Worm (Caenorhabditis elegans) whole organism, L1 larva: ENCODE results near the gene ZK809.5.

ENCODE experiments used
- F16B12.6 ChIP-seq: fragments of 150-350 bp; optimal IDR thresholded peaks from 2 replicates; lab custom pipeline; 2014; ENCODE audit warnings: missing biosample characterization, missing genetic modification characterization
- ceh-63 ChIP-seq: fragments of 200-800 bp; sonication (Bioruptor generic); optimal IDR thresholded peaks from 2 replicates; lab custom pipeline; 2018; ENCODE audit warnings: mild to moderate bottlenecking, missing genetic modification characterization, missing compliant biosample characterization
- ceh-88 ChIP-seq: fragments of 200-800 bp; sonication (Bioruptor generic); IDR thresholded peaks from 2 replicates; pipeline ENCODE4 v1.3.6; 2022; ENCODE audit warnings: missing genetic modification characterization, missing compliant biosample characterization
- dsc-1 ChIP-seq: sonication (generic microtip); optimal IDR thresholded peaks from 2 replicates; lab custom pipeline; 2016; ENCODE audit warnings: mild to moderate bottlenecking, missing genetic modification characterization, missing compliant biosample characterization
- efl-1 ChIP-seq, 4 experiments: fragments of 150-350 bp; optimal IDR thresholded peaks in 3 of 4; peaks in 1 of 4; 1 replicate in 1 of 4; 2 replicates in 3 of 4; lab custom pipeline; 2014; ENCODE audit warnings: missing biosample characterization in 2 of 4, missing genetic modification characterization in 2 of 4, missing genetic modification reagents in 2 of 4
- egl-13 ChIP-seq: sonication (generic microtip); optimal IDR thresholded peaks from 2 replicates; lab custom pipeline; 2016; ENCODE audit warnings: missing genotype, missing genetic modification reagents, missing genetic modification characterization, missing compliant biosample characterization
- elt-2 ChIP-seq: sonication (generic microtip); optimal IDR thresholded peaks from 2 replicates; lab custom pipeline; 2016; ENCODE audit warnings: missing genetic modification characterization, mild to moderate bottlenecking, inconsistent platforms, missing compliant biosample characterization, missing genetic modification reagents
- elt-3 ChIP-seq, 6 experiments: fragments of 150-350 bp in 1 of 6; sonication (generic microtip); optimal IDR thresholded peaks; 2 replicates each; lab custom pipeline; 2017 to 2018; ENCODE audit warnings: missing biosample characterization in 6 of 6, missing genetic modification characterization in 6 of 6, inconsistent platforms in 1 of 6
- ets-5 ChIP-seq: fragments of 200-800 bp; sonication (Bioruptor generic); IDR thresholded peaks from 2 replicates; pipeline ENCODE4 v1.3.6; 2022; ENCODE audit warnings: missing genetic modification characterization, missing compliant biosample characterization
- fkh-4 ChIP-seq: sonication (generic microtip); optimal IDR thresholded peaks from 2 replicates; lab custom pipeline; 2016; ENCODE audit warnings: missing compliant biosample characterization, missing genetic modification characterization, borderline replicate concordance
- fkh-8 ChIP-seq: sonication (generic microtip); optimal IDR thresholded peaks from 2 replicates; lab custom pipeline; 2016; ENCODE audit warnings: mild to moderate bottlenecking, missing genetic modification characterization, missing compliant biosample characterization
- grh-1 ChIP-seq: fragments of 200-800 bp; sonication (Bioruptor generic); IDR thresholded peaks from 2 replicates; pipeline ENCODE4 v1.3.6; 2022; ENCODE audit warnings: missing genetic modification reagents, missing genetic modification characterization, missing compliant biosample characterization
- hlh-17 ChIP-seq: fragments of 200-800 bp; sonication (Bioruptor generic); optimal IDR thresholded peaks from 2 replicates; lab custom pipeline; 2018; ENCODE audit warnings: missing genetic modification characterization, mild to moderate bottlenecking, missing compliant biosample characterization, moderate library complexity, borderline replicate concordance
- irx-1 ChIP-seq: sonication (generic microtip); optimal IDR thresholded peaks from 2 replicates; lab custom pipeline; 2016; ENCODE audit warnings: missing genetic modification characterization, missing compliant biosample characterization
- jun-1 ChIP-seq: fragments of 150-350 bp; optimal IDR thresholded peaks from 2 replicates; lab custom pipeline; 2014; ENCODE audit warnings: missing biosample characterization, missing genetic modification reagents, missing genetic modification characterization
- lin-35 ChIP-seq, 2 experiments: fragments of 150-350 bp; optimal IDR thresholded peaks; 2 replicates each; lab custom pipeline; 2014; ENCODE audit warnings: missing biosample characterization in 2 of 2, missing genetic modification characterization in 2 of 2, missing genetic modification reagents in 2 of 2
- lin-39 ChIP-seq: fragments of 150-350 bp; optimal IDR thresholded peaks from 2 replicates; lab custom pipeline; 2014; ENCODE audit warnings: missing biosample characterization, missing genetic modification reagents, missing genetic modification characterization
- lir-3 ChIP-seq: sonication (generic microtip); optimal IDR thresholded peaks from 2 replicates; lab custom pipeline; 2016; ENCODE audit warnings: mild to moderate bottlenecking, missing genetic modification characterization, moderate library complexity, missing compliant biosample characterization; ENCODE audit not compliant: poor library complexity
- mdl-1 ChIP-seq, 2 experiments: fragments of 150-350 bp; optimal IDR thresholded peaks; 2 replicates each; lab custom pipeline; 2014 to 2017; ENCODE audit warnings: missing biosample characterization in 2 of 2, missing genetic modification characterization in 2 of 2, inconsistent platforms in 1 of 2
- mep-1 ChIP-seq: fragments of 150-350 bp; optimal IDR thresholded peaks from 2 replicates; lab custom pipeline; 2014; ENCODE audit warnings: missing biosample characterization, missing genetic modification characterization
- nhr-11 ChIP-seq: fragments of 150-350 bp; optimal IDR thresholded peaks from 2 replicates; lab custom pipeline; 2014; ENCODE audit warnings: missing biosample characterization, missing genetic modification characterization
- nhr-20 ChIP-seq: sonication (generic microtip); optimal IDR thresholded peaks from 2 replicates; lab custom pipeline; 2016; ENCODE audit warnings: mild to moderate bottlenecking, missing genetic modification characterization, missing compliant biosample characterization
- nhr-28 ChIP-seq: fragments of 150-350 bp; optimal IDR thresholded peaks from 2 replicates; lab custom pipeline; 2014; ENCODE audit warnings: missing biosample characterization, missing genetic modification characterization
- nhr-76 ChIP-seq: sonication (generic microtip); optimal IDR thresholded peaks from 2 replicates; lab custom pipeline; 2017; ENCODE audit warnings: missing biosample characterization, missing genetic modification characterization
- nhr-84 ChIP-seq: sonication (generic microtip); optimal IDR thresholded peaks from 2 replicates; lab custom pipeline; 2017; ENCODE audit warnings: missing biosample characterization, missing genetic modification characterization
- pag-3 ChIP-seq: sonication (generic microtip); optimal IDR thresholded peaks from 2 replicates; lab custom pipeline; 2017; ENCODE audit warnings: missing genetic modification characterization, mild to moderate bottlenecking, missing compliant biosample characterization, antibody characterized with exemption, borderline replicate concordance; ENCODE audit not compliant: insufficient read depth
- snpc-4 ChIP-seq: fragments of 150-350 bp; optimal IDR thresholded peaks from 2 replicates; lab custom pipeline; 2014; ENCODE audit warnings: missing biosample characterization, missing genetic modification characterization
- snu-23 ChIP-seq: sonication (generic microtip); optimal IDR thresholded peaks from 2 replicates; lab custom pipeline; 2016; ENCODE audit warnings: missing genetic modification characterization, missing compliant biosample characterization
- tbx-2 ChIP-seq: sonication (generic microtip); optimal IDR thresholded peaks from 2 replicates; lab custom pipeline; 2016; ENCODE audit warnings: missing genetic modification characterization, missing compliant biosample characterization
- vab-15 ChIP-seq: sonication (generic microtip); optimal IDR thresholded peaks from 2 replicates; lab custom pipeline; 2017; ENCODE audit warnings: missing genotype, mild to moderate bottlenecking, missing genetic modification characterization, missing compliant biosample characterization
- zag-1 ChIP-seq: fragments of 150-350 bp; optimal IDR thresholded peaks from 2 replicates; lab custom pipeline; 2014; ENCODE audit warnings: missing biosample characterization, missing genetic modification characterization
- ztf-11 ChIP-seq, 2 experiments: sonication (generic microtip); optimal IDR thresholded peaks; 2 replicates each; lab custom pipeline; 2016 to 2017; ENCODE audit warnings: missing genetic modification characterization in 2 of 2, missing biosample characterization in 1 of 2, missing compliant biosample characterization in 1 of 2

The ZK809.5 gene

DNA sequence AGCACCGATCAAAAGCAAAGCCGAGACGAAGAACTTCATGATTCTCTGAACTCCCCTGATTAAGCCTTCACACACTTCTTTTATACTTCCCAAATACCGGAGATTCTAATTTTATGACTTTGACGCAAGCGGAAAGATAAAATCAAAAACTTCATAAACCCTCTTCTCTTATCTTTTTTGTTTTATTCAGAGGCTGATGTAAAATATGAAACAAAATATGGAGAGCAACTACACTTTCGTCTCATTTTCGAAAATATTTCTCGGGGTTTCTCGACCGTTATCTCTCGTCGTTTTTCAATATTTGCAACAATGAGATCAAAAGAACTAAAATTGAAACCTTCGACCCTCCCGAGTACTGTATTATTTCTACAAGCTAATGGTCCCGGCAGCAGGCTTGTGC is 33.5 kb upstream of the ZK809.5 start, which contains the start of gene lys-4:
TSS of gene lys-4 (minus strand) at position 115 of the 400 bp plus-strand sequence.
- TF ChIP-seq nhr-20 (tag; lab: Kevin White, UChicago) (peak; percentile 17), grh-1 (GFP tag; lab: Robert Waterston, UW) (no peak), dsc-1 (tag; lab: Kevin White, UChicago) (no peak), lin-39 (tag; lab: Kevin White, UChicago) (no peak), jun-1 (tag; lab: Kevin White, UChicago) (peak; percentile 39), pag-3 (tag; lab: Kevin White, UChicago) (no peak), efl-1 (optimal IDR thresholded peaks at IDR 0.05; lab: Kevin White, UChicago) (no peak), efl-1 (GFP tag; optimal IDR thresholded peaks at IDR 0.05 in 1 of 2; lab: Kevin White, UChicago) (peak in 1 of 2 experiments; percentile 6), elt-2 (tag; lab: Kevin White, UChicago) (peak; percentile 68), mdl-1 (tag; optimal IDR thresholded peaks at IDR 0.05; lab: Kevin White, UChicago) (no peak), tbx-2 (tag; lab: Kevin White, UChicago) (no peak), mep-1 (tag; lab: Kevin White, UChicago) (no peak)

DNA sequence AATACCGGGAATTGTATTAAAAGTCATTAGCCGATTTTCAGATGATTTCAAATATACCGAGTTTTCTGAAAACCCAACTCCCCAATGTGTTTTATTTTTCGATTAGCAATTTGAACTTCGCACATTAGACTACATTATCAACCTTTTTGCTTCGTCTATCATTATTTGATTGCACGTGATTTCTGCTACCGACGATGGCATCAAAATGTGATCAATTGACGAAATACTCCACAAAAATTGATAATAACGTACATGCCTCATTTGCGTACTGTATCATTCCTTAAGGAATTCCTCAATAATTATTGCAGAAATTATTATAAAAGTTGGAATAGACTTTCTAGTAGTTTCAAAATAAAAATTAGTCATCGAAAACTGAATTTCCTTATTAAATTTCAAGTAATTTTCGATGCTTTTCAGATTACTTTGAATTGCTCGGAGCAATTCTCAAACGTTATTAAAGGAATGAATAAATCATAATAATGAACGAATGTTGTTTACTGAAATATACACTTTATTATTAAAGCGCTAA is 32.7 kb upstream of the ZK809.5 start:
- TF ChIP-seq lin-35 (GFP tag; optimal IDR thresholded peaks at IDR 0.05; lab: Kevin White, UChicago) (peak in 1 of 2 experiments; percentile 4), nhr-11 (tag; lab: Kevin White, UChicago) (no peak), hlh-17 (no peak), nhr-20 (tag; lab: Kevin White, UChicago) (peak; percentile 38), elt-2 (tag; lab: Kevin White, UChicago) (peak; percentile 72)

DNA sequence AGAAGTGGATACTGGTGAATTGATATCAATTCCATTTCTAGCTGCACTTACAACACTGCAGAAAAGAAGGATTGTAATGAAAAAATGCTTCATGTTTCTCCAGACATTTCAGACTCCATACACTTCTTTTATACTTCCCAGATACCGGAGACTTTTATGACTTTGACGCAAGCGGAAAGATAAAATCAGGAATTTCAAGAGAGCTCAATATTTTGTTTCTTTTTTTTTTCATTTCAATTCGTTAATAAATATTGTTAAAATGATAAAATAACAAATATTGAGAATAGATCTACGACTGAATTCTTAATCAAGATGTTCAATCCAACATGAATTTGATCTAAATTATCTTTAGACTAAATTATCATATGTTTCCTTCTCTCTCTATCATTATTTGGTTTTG is 31.0 kb upstream of the ZK809.5 start, which contains the start of gene lys-5:
TSS of gene lys-5 (minus strand) at position 101 of the 400 bp plus-strand sequence.
- TF ChIP-seq ets-5 (GFP tag; lab: Robert Waterston, UW) (no peak), lir-3 (tag; lab: Kevin White, UChicago) (no peak), nhr-84 (tag; lab: Kevin White, UChicago) (no peak), snu-23 (no peak), nhr-76 (no peak), ceh-88 (GFP tag; lab: Robert Waterston, UW) (no peak), snpc-4 (tag; lab: Kevin White, UChicago) (no peak), nhr-20 (tag; lab: Kevin White, UChicago) (no peak), ztf-11 (tag; optimal IDR thresholded peaks at IDR 0.05; lab: Kevin White, UChicago) (no peak), elt-3 (tag; optimal IDR thresholded peaks at IDR 0.05; lab: Kevin White, UChicago) (no peak), fkh-4 (tag; lab: Kevin White, UChicago) (no peak), tbx-2 (tag; lab: Kevin White, UChicago) (no peak)

DNA sequence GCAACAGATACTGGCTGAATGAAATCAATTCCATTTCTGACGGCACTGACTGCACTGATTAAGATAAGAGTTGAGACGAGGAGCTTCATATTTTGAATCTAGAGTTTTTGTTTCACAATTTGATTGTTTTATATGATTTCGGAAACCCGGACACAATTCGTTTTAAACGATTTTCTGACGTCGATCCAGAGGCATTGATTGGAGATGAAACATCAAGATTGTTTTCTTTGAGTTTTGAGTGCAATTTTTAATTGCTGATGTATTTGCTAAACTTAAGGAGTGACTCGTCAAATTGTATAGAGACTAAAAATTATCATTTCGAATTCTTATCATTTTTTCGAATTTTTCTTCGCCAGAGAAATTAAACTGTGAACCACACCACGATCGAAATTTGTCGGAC is 28.7 kb upstream of the ZK809.5 start, which contains the start of gene lys-6:
TSS of gene lys-6 (minus strand) at position 101 of the 400 bp plus-strand sequence.
- TF ChIP-seq vab-15 (tag; lab: Kevin White, UChicago) = no peak
- TF ChIP-seq fkh-8 (tag; lab: Kevin White, UChicago) = no peak
- no peak for TF ChIP-seq efl-1 (optimal IDR thresholded peaks at IDR 0.05; lab: Kevin White, UChicago)
- TF ChIP-seq efl-1 (GFP tag; optimal IDR thresholded peaks at IDR 0.05 in 1 of 2; lab: Kevin White, UChicago) = peak in 1 of 2 experiments; percentile 68
- no peak for TF ChIP-seq ceh-88 (GFP tag; lab: Robert Waterston, UW)
- TF ChIP-seq grh-1 (GFP tag; lab: Robert Waterston, UW) = no peak

DNA sequence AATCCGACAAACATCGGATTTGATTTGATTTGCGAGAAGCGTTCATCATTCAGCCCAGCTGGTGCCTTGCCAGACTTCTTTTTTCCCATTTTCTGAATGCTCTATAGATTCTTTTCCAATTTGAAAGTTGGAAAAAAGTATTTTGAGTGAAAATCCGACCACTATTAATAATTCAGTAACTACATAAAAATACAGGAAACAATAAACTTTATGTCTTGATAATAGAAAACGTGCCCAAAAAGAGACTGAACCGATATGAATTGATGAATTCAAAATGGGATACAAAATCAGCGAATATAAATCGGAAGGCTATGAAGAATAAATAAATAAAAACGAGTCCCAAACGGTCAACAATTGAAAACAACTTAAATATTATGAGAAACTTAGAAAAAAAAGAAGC is 24.8 kb upstream of the ZK809.5 start, which contains the start of gene F58B3.4:
TSS of gene F58B3.4 (minus strand) at position 101 of the 400 bp plus-strand sequence.
- TF ChIP-seq ets-5 (GFP tag; lab: Robert Waterston, UW) (no peak), jun-1 (tag; lab: Kevin White, UChicago) (no peak), mep-1 (tag; lab: Kevin White, UChicago) (no peak), ceh-63 (GFP tag; lab: Kevin White, UChicago) (no peak), zag-1 (tag; lab: Kevin White, UChicago) (no peak), lin-35 (GFP tag; optimal IDR thresholded peaks at IDR 0.05; lab: Kevin White, UChicago) (no peak), lir-3 (tag; lab: Kevin White, UChicago) (no peak), hlh-17 (no peak), egl-13 (tag; lab: Kevin White, UChicago) (no peak), nhr-28 (tag; lab: Kevin White, UChicago) (no peak), irx-1 (tag; lab: Kevin White, UChicago) (no peak), F16B12.6 (tag; lab: Kevin White, UChicago) (no peak)
- TF ChIP-seq, all 84 proteins: peak for 0
